Fruit fly (Drosophila melanogaster) whole organism, embryonic: ENCODE results near the gene CG5188.

Experiments
- Asciz ChIP-seq: fragments of 200-800 bp; sonication (Bioruptor generic); optimal IDR thresholded peaks from 2 replicates; lab custom pipeline; 2017; ENCODE audit warnings: missing biosample characterization, mild to moderate bottlenecking, missing genetic modification characterization, missing genetic modification reagents
- Atf-2 ChIP-seq: fragments of 200-800 bp; sonication (Bioruptor generic); optimal IDR thresholded peaks from 2 replicates; lab custom pipeline; 2016; ENCODE audit warnings: missing biosample characterization, missing genetic modification characterization
- B-H1 ChIP-seq: fragments of 200-800 bp; sonication (Bioruptor generic); IDR thresholded peaks from 3 replicates; pipeline ENCODE4 v1.3.6; 2022; ENCODE audit warnings: missing biosample characterization, missing genetic modification characterization
- BEAF-32 ChIP-seq: fragments of 200-800 bp; sonication (Bioruptor generic); optimal IDR thresholded peaks from 3 replicates; lab custom pipeline; 2017; ENCODE audit warnings: missing biosample characterization, missing genetic modification characterization, mild to moderate bottlenecking, moderate library complexity, missing genetic modification reagents
- Blimp-1 ChIP-seq: fragments of 200-800 bp; sonication (Bioruptor generic); optimal IDR thresholded peaks from 3 replicates; lab custom pipeline; 2018; ENCODE audit warnings: missing biosample characterization, missing genetic modification characterization, mild to moderate bottlenecking, moderate library complexity, missing genetic modification reagents
- CG12236 ChIP-seq: fragments of 200-800 bp; sonication (Bioruptor generic); optimal IDR thresholded peaks from 2 replicates; lab custom pipeline; 2016; ENCODE audit warnings: missing biosample characterization, missing genetic modification characterization
- CG13287 ChIP-seq: fragments of 200-800 bp; sonication (Bioruptor generic); IDR thresholded peaks from 2 replicates; pipeline ENCODE4 v1.3.6; 2022; ENCODE audit warnings: missing biosample characterization, missing genetic modification characterization; ENCODE audit not compliant: partially characterized antibody
- CG13624 ChIP-seq: fragments of 200-800 bp; sonication (Bioruptor generic); optimal IDR thresholded peaks from 2 replicates; lab custom pipeline; 2016; ENCODE audit warnings: missing biosample characterization, missing genetic modification characterization
- CG1603 ChIP-seq: fragments of 200-800 bp; sonication (Bioruptor generic); optimal IDR thresholded peaks from 2 replicates; lab custom pipeline; 2019; ENCODE audit warnings: missing biosample characterization, mild to moderate bottlenecking, missing genetic modification characterization, moderate library complexity
- CG1832 ChIP-seq: fragments of 200-800 bp; sonication (Bioruptor generic); optimal IDR thresholded peaks from 2 replicates; lab custom pipeline; 2017; ENCODE audit warnings: missing biosample characterization, mild to moderate bottlenecking, missing genetic modification characterization, inconsistent platforms
- CG2712 ChIP-seq: fragments of 200-800 bp; optimal IDR thresholded peaks from 3 replicates; lab custom pipeline; 2019; ENCODE audit warnings: missing biosample characterization, mild to moderate bottlenecking, missing genetic modification characterization, moderate library complexity
- CG34376 ChIP-seq: fragments of 200-800 bp; sonication (Bioruptor generic); optimal IDR thresholded peaks from 2 replicates; lab custom pipeline; 2018; ENCODE audit warnings: missing biosample characterization, mild to moderate bottlenecking, missing genetic modification characterization
- CG3847 ChIP-seq: fragments of 200-800 bp; sonication (Bioruptor generic); IDR thresholded peaks from 2 replicates; pipeline ENCODE4 v1.3.6; 2022; ENCODE audit warnings: missing biosample characterization, missing genetic modification characterization
- CG4424 ChIP-seq: fragments of 200-800 bp; sonication (Bioruptor generic); optimal IDR thresholded peaks from 3 replicates; lab custom pipeline; 2016; ENCODE audit warnings: missing biosample characterization, missing genetic modification characterization
- CG6683 ChIP-seq: fragments of 200-800 bp; sonication (Bioruptor generic); optimal IDR thresholded peaks from 2 replicates; lab custom pipeline; 2017; ENCODE audit warnings: missing biosample characterization, mild to moderate bottlenecking, missing genetic modification characterization, missing genetic modification reagents
- CG7556 ChIP-seq: fragments of 200-800 bp; sonication (Bioruptor generic); optimal IDR thresholded peaks from 2 replicates; lab custom pipeline; 2017; ENCODE audit warnings: missing biosample characterization, mild to moderate bottlenecking, missing genetic modification characterization
- CG7987 ChIP-seq: fragments of 200-800 bp; sonication (Bioruptor generic); optimal IDR thresholded peaks from 2 replicates; lab custom pipeline; 2018; ENCODE audit warnings: missing biosample characterization, mild to moderate bottlenecking, missing genetic modification characterization, moderate library complexity
- CG8290 ChIP-seq, 3 experiments: fragments of 200-800 bp; sonication (Bioruptor generic); optimal IDR thresholded peaks; 2 replicates each; lab custom pipeline; 2016 to 2019; ENCODE audit warnings: missing biosample characterization in 3 of 3, missing genetic modification characterization in 3 of 3, mild to moderate bottlenecking in 2 of 3, moderate library complexity in 1 of 3
- Dad ChIP-seq: fragments of 200-800 bp; sonication (Bioruptor generic); optimal IDR thresholded peaks from 3 replicates; lab custom pipeline; 2016; ENCODE audit warnings: missing biosample characterization, missing genetic modification characterization
- Dp ChIP-seq: fragments of 200-800 bp; sonication (Bioruptor generic); optimal IDR thresholded peaks from 2 replicates; lab custom pipeline; 2018; ENCODE audit warnings: missing biosample characterization, mild to moderate bottlenecking, missing genetic modification characterization, moderate library complexity
- Dref ChIP-seq: fragments of 200-800 bp; sonication (Bioruptor generic); IDR thresholded peaks from 2 replicates; pipeline ENCODE4 v1.3.6; 2022; ENCODE audit warnings: missing biosample characterization, missing genetic modification characterization
- E2f2 ChIP-seq: fragments of 200-800 bp; sonication (Bioruptor generic); IDR thresholded peaks from 2 replicates; pipeline ENCODE4 v1.3.6; 2022; ENCODE audit warnings: missing biosample characterization, missing genetic modification characterization
- Eip74EF ChIP-seq, 2 experiments: fragments of 200-800 bp in 1 of 2; fragments of >200 bp in 1 of 2; sonication (Bioruptor generic) in 1 of 2; optimal IDR thresholded peaks; 2 replicates each; lab custom pipeline; 2017 to 2019; ENCODE audit warnings: missing biosample characterization in 2 of 2, missing genetic modification characterization in 2 of 2, mild to moderate bottlenecking in 1 of 2, moderate library complexity in 1 of 2
- HHEX ChIP-seq: fragments of 200-800 bp; sonication (Bioruptor generic); optimal IDR thresholded peaks from 3 replicates; lab custom pipeline; 2017; ENCODE audit warnings: missing biosample characterization, mild to moderate bottlenecking, missing genetic modification characterization, missing genetic modification reagents
- HLH4C ChIP-seq: fragments of 200-800 bp; sonication (Bioruptor generic); IDR thresholded peaks from 3 replicates; pipeline ENCODE4 v1.3.6; 2022; ENCODE audit warnings: missing biosample characterization, missing genetic modification characterization; ENCODE audit not compliant: partially characterized antibody
- Hmr ChIP-seq: fragments of 200-800 bp; sonication (Bioruptor generic); optimal IDR thresholded peaks from 3 replicates; lab custom pipeline; 2017; ENCODE audit warnings: mild to moderate bottlenecking, missing biosample characterization, missing genetic modification reagents, missing genetic modification characterization
- Lpt ChIP-seq: fragments of >200 bp; optimal IDR thresholded peaks from 2 replicates; lab custom pipeline; 2018; ENCODE audit warnings: missing biosample characterization, missing genetic modification characterization
- MBD-R2 ChIP-seq: fragments of 200-800 bp; sonication (Bioruptor generic); IDR thresholded peaks from 2 replicates; pipeline ENCODE4 v1.3.6; 2022; ENCODE audit warnings: missing biosample characterization, missing genetic modification characterization
- Myb ChIP-seq: fragments of 200-800 bp; sonication (Bioruptor generic); optimal IDR thresholded peaks from 2 replicates; lab custom pipeline; 2016; ENCODE audit warnings: missing biosample characterization, missing genetic modification characterization
- Nf-YA ChIP-seq: fragments of 200-800 bp; sonication (Bioruptor generic); IDR thresholded peaks from 2 replicates; pipeline ENCODE4 v1.3.6; 2022; ENCODE audit warnings: missing biosample characterization, missing genetic modification characterization
- NfI ChIP-seq: fragments of 200-800 bp; sonication (Bioruptor generic); optimal IDR thresholded peaks from 3 replicates; lab custom pipeline; 2018; ENCODE audit warnings: missing biosample characterization, mild to moderate bottlenecking, missing genetic modification characterization, moderate library complexity
- Sin3A ChIP-seq: fragments of >200 bp; optimal IDR thresholded peaks from 2 replicates; lab custom pipeline; 2018
- Sry-δ ChIP-seq: fragments of 200-800 bp; sonication (Bioruptor generic); optimal IDR thresholded peaks from 2 replicates; lab custom pipeline; 2016; ENCODE audit warnings: missing biosample characterization, missing genetic modification characterization
- Trl ChIP-seq, 3 experiments: fragments of >200 bp in 2 of 3; fragments of 200-800 bp in 1 of 3; sonication (Bioruptor generic) in 1 of 3; optimal IDR thresholded peaks; 2 replicates in 1 of 3; 3 replicates in 2 of 3; lab custom pipeline; 2016 to 2017; ENCODE audit warnings: missing biosample characterization in 1 of 3, missing genetic modification characterization in 1 of 3
- bsh ChIP-seq, 2 experiments: fragments of 200-800 bp; sonication (Bioruptor generic); optimal IDR thresholded peaks; 2 replicates each; lab custom pipeline; 2017 to 2018; ENCODE audit warnings: mild to moderate bottlenecking in 2 of 2, missing biosample characterization in 2 of 2, missing genetic modification characterization in 2 of 2, moderate library complexity in 1 of 2
- dati ChIP-seq: fragments of 200-800 bp; sonication (Bioruptor generic); IDR thresholded peaks from 2 replicates; pipeline ENCODE4 v1.3.6; 2022; ENCODE audit warnings: missing biosample characterization, missing genetic modification characterization
- dm ChIP-seq: fragments of 200-800 bp; sonication (Bioruptor generic); optimal IDR thresholded peaks from 3 replicates; lab custom pipeline; 2016; ENCODE audit warnings: missing biosample characterization, missing genetic modification characterization
- fd102C ChIP-seq: fragments of 200-800 bp; sonication (Bioruptor generic); optimal IDR thresholded peaks from 2 replicates; lab custom pipeline; 2018; ENCODE audit warnings: missing biosample characterization, mild to moderate bottlenecking, missing genetic modification characterization, moderate library complexity
- nerfin-1 ChIP-seq: fragments of 200-800 bp; sonication (Bioruptor generic); optimal IDR thresholded peaks from 3 replicates; lab custom pipeline; 2019; ENCODE audit warnings: missing biosample characterization, mild to moderate bottlenecking, missing genetic modification characterization, moderate library complexity
- nom ChIP-seq: fragments of 200-800 bp; sonication (Bioruptor generic); optimal IDR thresholded peaks from 2 replicates; lab custom pipeline; 2017; ENCODE audit warnings: missing biosample characterization, missing genetic modification characterization, mild to moderate bottlenecking, moderate library complexity, missing genetic modification reagents
- org-1 ChIP-seq: fragments of 200-800 bp; sonication (Bioruptor generic); optimal IDR thresholded peaks from 2 replicates; lab custom pipeline; 2017; ENCODE audit warnings: missing biosample characterization, missing genetic modification characterization
- pfk ChIP-seq: fragments of 200-800 bp; sonication (Bioruptor generic); optimal IDR thresholded peaks from 2 replicates; lab custom pipeline; 2018; ENCODE audit warnings: missing biosample characterization, mild to moderate bottlenecking, missing genetic modification characterization, moderate library complexity
- phol ChIP-seq: fragments of 200-800 bp; sonication (Bioruptor generic); optimal IDR thresholded peaks from 3 replicates; lab custom pipeline; 2018; ENCODE audit warnings: missing biosample characterization, mild to moderate bottlenecking, missing genetic modification characterization, moderate library complexity
- repo ChIP-seq: fragments of 200-800 bp; sonication (Bioruptor generic); optimal IDR thresholded peaks from 2 replicates; lab custom pipeline; 2016; ENCODE audit warnings: missing biosample characterization, missing genetic modification characterization
- sqz ChIP-seq: fragments of 200-800 bp; sonication (Bioruptor generic); optimal IDR thresholded peaks from 3 replicates; lab custom pipeline; 2018; ENCODE audit warnings: missing biosample characterization, mild to moderate bottlenecking, missing genetic modification characterization
- stwl ChIP-seq: fragments of 200-800 bp; sonication (Bioruptor generic); optimal IDR thresholded peaks from 3 replicates; lab custom pipeline; 2018; ENCODE audit warnings: missing biosample characterization, mild to moderate bottlenecking, missing genetic modification characterization, moderate library complexity
- tgo ChIP-seq: fragments of 200-800 bp; sonication (Bioruptor generic); IDR thresholded peaks from 3 replicates; pipeline ENCODE4 v1.3.6; 2022; ENCODE audit warnings: missing biosample characterization, missing genetic modification characterization
- tup ChIP-seq: fragments of 200-800 bp; sonication (Bioruptor generic); optimal IDR thresholded peaks from 2 replicates; lab custom pipeline; 2016; ENCODE audit warnings: missing biosample characterization, mild to moderate bottlenecking, missing genetic modification characterization, moderate library complexity
- tx ChIP-seq: fragments of 200-800 bp; sonication (Bioruptor generic); optimal IDR thresholded peaks from 2 replicates; lab custom pipeline; 2016; ENCODE audit warnings: missing biosample characterization, missing genetic modification characterization
- zf30C ChIP-seq: fragments of 200-800 bp; sonication (Bioruptor generic); optimal IDR thresholded peaks from 3 replicates; lab custom pipeline; 2018; ENCODE audit warnings: missing biosample characterization, mild to moderate bottlenecking, missing genetic modification characterization

CG5188 gene

dm6 chr2L:10379865-10380264, 48.8 kb upstream of the CG5188 start, which contains the start of gene gny (continued):
- TF ChIP-seq fd102C (no peak), pfk (GFP tag; lab: Kevin White, UChicago) (peak; percentile 97), sqz (GFP tag; lab: Kevin White, UChicago) (no peak), Dref (peak; percentile 85), CG1603 (tag; lab: Kevin White, UChicago) (peak; percentile 100), Dp (GFP tag; lab: Kevin White, UChicago) (peak; percentile 74), zf30C (GFP tag; lab: Kevin White, UChicago) (no peak), CG7987 (no peak), MBD-R2 (GFP tag; lab: Robert Waterston, UW) (peak; percentile 88), CG13624 (GFP tag; lab: Kevin White, UChicago) (no peak), HHEX (GFP tag; lab: Kevin White, UChicago) (no peak), CG34376 (GFP tag; lab: Kevin White, UChicago) (no peak), bsh (GFP tag; optimal IDR thresholded peaks at IDR 0.05; lab: Kevin White, UChicago) (no peak), tgo (GFP tag; lab: Robert Waterston, UW) (no peak), BEAF-32 (GFP tag; lab: Kevin White, UChicago) (peak; percentile 43), dm (no peak), nerfin-1 (tag; lab: Kevin White, UChicago) (no peak), Atf-2 (GFP tag; lab: Kevin White, UChicago) (no peak), Blimp-1 (GFP tag; lab: Kevin White, UChicago) (no peak), Sin3A (lab: Kevin White, UChicago) (peak; percentile 2), CG12236 (no peak), stwl (tag; lab: Kevin White, UChicago) (peak; percentile 42), tx (GFP tag; lab: Kevin White, UChicago) (no peak), CG3847 (GFP tag; lab: Robert Waterston, UW) (no peak), Hmr (no peak), tup (GFP tag; lab: Kevin White, UChicago) (no peak), CG7556 (GFP tag; lab: Kevin White, UChicago) (no peak), nom (no peak), E2f2 (GFP tag; lab: Robert Waterston, UW) (peak; percentile 77), CG6683 (GFP tag; lab: Kevin White, UChicago) (no peak), Asciz (no peak), Trl (optimal IDR thresholded peaks at IDR 0.05; lab: Kevin White, UChicago) (no peak), Trl (GFP tag; optimal IDR thresholded peaks at IDR 0.05; lab: Kevin White, UChicago) (no peak), CG8290 (GFP tag; optimal IDR thresholded peaks at IDR 0.05; lab: Kevin White, UChicago) (no peak), CG8290 (tag; optimal IDR thresholded peaks at IDR 0.05; lab: Kevin White, UChicago) (peak in 1 of 2 experiments; percentile 61), repo (GFP tag; lab: Kevin White, UChicago) (no peak), B-H1 (GFP tag; lab: Robert Waterston, UW) (no peak), CG4424 (GFP tag; lab: Kevin White, UChicago) (no peak), HLH4C (GFP tag; lab: Robert Waterston, UW) (peak; percentile 49; the same call in 2 of the 3 replicates), CG2712 (tag; lab: Kevin White, UChicago) (no peak), phol (tag; lab: Kevin White, UChicago) (peak; percentile 9), Eip74EF (GFP tag; optimal IDR thresholded peaks at IDR 0.05; lab: Kevin White, UChicago) (no peak), Lpt (GFP tag; lab: Kevin White, UChicago) (no peak), Myb (peak; percentile 82), Nf-YA (GFP tag; lab: Robert Waterston, UW) (no peak), CG13287 (GFP tag; lab: Robert Waterston, UW) (peak; percentile 42; the same call in 1 of the 2 replicates), CG1832 (no peak), org-1 (GFP tag; lab: Kevin White, UChicago) (no peak), NfI (no peak), dati (GFP tag; lab: Robert Waterston, UW) (no peak), Sry-δ (GFP tag; lab: Kevin White, UChicago) (peak; percentile 87), Dad (GFP tag; lab: Kevin White, UChicago) (no peak)
